Worm (Caenorhabditis elegans): ENCODE results near the gene prdx-6.

prdx-6 gene

DNA sequence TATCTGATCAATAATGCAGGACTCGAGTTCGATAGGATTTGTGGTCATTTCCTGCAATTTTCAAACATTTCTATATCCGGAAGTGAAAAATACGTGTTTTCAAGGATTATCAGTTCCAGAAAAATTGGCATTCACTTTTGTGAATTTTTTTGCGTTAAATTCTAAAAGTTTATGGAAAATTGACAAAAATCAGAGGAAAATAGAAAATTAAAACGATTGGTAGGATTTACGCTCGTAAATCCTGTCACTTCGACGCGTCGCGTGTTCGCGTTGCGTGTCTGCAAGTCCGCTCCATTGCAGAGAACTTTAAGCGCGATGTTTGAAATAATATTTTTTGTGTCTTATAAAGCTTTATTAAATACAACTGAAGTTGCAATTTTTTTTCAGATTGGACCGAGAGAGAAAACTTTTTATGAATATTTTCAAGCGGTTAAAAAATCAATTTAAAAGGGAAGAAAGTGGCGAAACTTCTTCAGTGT lies 37.1 kb downstream of the prdx-6 start, which contains the start of gene rcat-1:
Gene rcat-1, minus strand, starts transcription at position 51 of the 479 bp plus-strand sequence.
- peak; percentile 48 for TF ChIP-seq ceh-82 (tag; optimal IDR thresholded peaks at IDR 0.05)
- TF ChIP-seq zag-1 (tag; optimal IDR thresholded peaks at IDR 0.05) = no peak
- TF ChIP-seq pqm-1 (tag; optimal IDR thresholded peaks at IDR 0.05) = peak; percentile 3
- no peak for TF ChIP-seq sea-2 (GFP tag; optimal IDR thresholded peaks at IDR 0.05)
- no peak for TF ChIP-seq pha-4 (tag; optimal IDR thresholded peaks at IDR 0.05)
- TF ChIP-seq nhr-25 (tag; optimal IDR thresholded peaks at IDR 0.05) = peak; percentile 77
- peak; percentile 43 for TF ChIP-seq fkh-10 (GFP tag; optimal IDR thresholded peaks at IDR 0.05)
- TF ChIP-seq skn-1 (tag; optimal IDR thresholded peaks at IDR 0.05) = peak; percentile 70
- no peak for TF ChIP-seq elt-1 (tag; optimal IDR thresholded peaks at IDR 0.05)
- TF ChIP-seq ZK546.5 (tag; optimal IDR thresholded peaks at IDR 0.05) = no peak
- no peak for TF ChIP-seq daf-12 (tag; optimal IDR thresholded peaks at IDR 0.05)
- TF ChIP-seq nhr-23 (tag; optimal IDR thresholded peaks at IDR 0.05) = peak; percentile 82
- no peak for TF ChIP-seq mml-1 (tag; optimal IDR thresholded peaks at IDR 0.05)
- no peak for TF ChIP-seq nhr-67 (tag; optimal IDR thresholded peaks at IDR 0.05)
- peak; percentile 91 for TF ChIP-seq nfya-1 (tag; optimal IDR thresholded peaks at IDR 0.05; ENCODE audit: insufficient read depth)
- TF ChIP-seq hmg-11 (tag; optimal IDR thresholded peaks at IDR 0.05) = peak; percentile 54
- peak; percentile 1 for TF ChIP-seq nhr-77 (tag; optimal IDR thresholded peaks at IDR 0.05)
- TF ChIP-seq elt-2 (tag; optimal IDR thresholded peaks at IDR 0.05) = peak; percentile 31
- TF ChIP-seq fkh-2 (tag; optimal IDR thresholded peaks at IDR 0.05) = no peak
- peak; percentile 100 for TF ChIP-seq R02D3.7 (tag; optimal IDR thresholded peaks at IDR 0.05)
- no peak for TF ChIP-seq ztf-4 (tag; optimal IDR thresholded peaks at IDR 0.05)
- TF ChIP-seq lin-39 (tag; optimal IDR thresholded peaks at IDR 0.05) = peak; percentile 88
- TF ChIP-seq snpc-4 (tag; optimal IDR thresholded peaks at IDR 0.05) = peak; percentile 67
- no peak for TF ChIP-seq egl-27 (tag; optimal IDR thresholded peaks at IDR 0.05)
- TF ChIP-seq nhr-237 (tag; optimal IDR thresholded peaks at IDR 0.05) = no peak
- no peak for TF ChIP-seq ceh-9 (tag; optimal IDR thresholded peaks at IDR 0.05)
- no peak for TF ChIP-seq fos-1 (tag; optimal IDR thresholded peaks at IDR 0.05)
- TF ChIP-seq nhr-43 (tag; optimal IDR thresholded peaks at IDR 0.05; ENCODE audit: poor library complexity, severe bottlenecking) = no peak
- peak; percentile 59 for TF ChIP-seq ceh-28 (tag; optimal IDR thresholded peaks at IDR 0.05)
- no peak for TF ChIP-seq nhr-12 (tag; optimal IDR thresholded peaks at IDR 0.05)
- no peak for TF ChIP-seq aly-2 (tag; optimal IDR thresholded peaks at IDR 0.05)
- no peak for TF ChIP-seq eor-1 (tag; optimal IDR thresholded peaks at IDR 0.05)
- TF ChIP-seq lin-15B (tag; optimal IDR thresholded peaks at IDR 0.05) = peak; percentile 98
- TF ChIP-seq ztf-11 (tag; optimal IDR thresholded peaks at IDR 0.05) = no peak
- peak; percentile 76 for TF ChIP-seq egl-5 (tag; optimal IDR thresholded peaks at IDR 0.05)
- TF ChIP-seq lsy-12 (tag; optimal IDR thresholded peaks at IDR 0.05) = no peak
- TF ChIP-seq ceh-16 (tag; optimal IDR thresholded peaks at IDR 0.05) = no peak
- peak; percentile 40 for TF ChIP-seq jun-1 (tag; optimal IDR thresholded peaks at IDR 0.05)
- no peak for TF ChIP-seq unc-62 (GFP tag; optimal IDR thresholded peaks at IDR 0.05)
- peak; percentile 55 for TF ChIP-seq ama-1 (optimal IDR thresholded peaks at IDR 0.05)
- TF ChIP-seq tbx-2 (tag; optimal IDR thresholded peaks at IDR 0.05) = no peak

DNA sequence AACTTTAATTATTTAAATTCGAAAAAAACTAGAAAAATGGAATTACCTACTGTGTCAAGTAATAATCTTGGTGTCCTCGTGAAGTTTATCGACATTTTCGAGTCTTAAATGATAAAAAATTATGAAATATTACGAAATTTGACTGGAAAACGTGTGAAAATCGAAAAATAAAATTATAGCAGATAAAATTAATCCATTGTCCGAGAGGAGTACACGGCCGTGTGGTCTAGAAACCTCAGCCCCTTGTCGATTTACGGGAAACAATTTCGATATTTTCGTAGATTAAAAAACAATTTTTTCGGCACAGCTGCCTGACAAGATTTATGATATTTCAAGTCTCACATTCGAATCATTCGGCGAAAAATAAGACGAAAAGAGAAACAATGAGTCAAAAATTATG lies 38.7 kb downstream of the prdx-6 start, which contains the start of gene R02D3.8:
Gene R02D3.8, minus strand, starts transcription at position 109 of the 400 bp plus-strand sequence.
- no peak for TF ChIP-seq elt-3 (tag; optimal IDR thresholded peaks at IDR 0.05)
- TF ChIP-seq nhr-43 (tag; optimal IDR thresholded peaks at IDR 0.05; ENCODE audit: poor library complexity, severe bottlenecking) = peak; percentile 54
- peak; percentile 24 for TF ChIP-seq hmg-11 (tag; optimal IDR thresholded peaks at IDR 0.05)
- no peak for TF ChIP-seq ztf-4 (tag; optimal IDR thresholded peaks at IDR 0.05)
- peak; percentile 35 for TF ChIP-seq pha-4 (tag; optimal IDR thresholded peaks at IDR 0.05)
- TF ChIP-seq unc-39 (tag; optimal IDR thresholded peaks at IDR 0.05) = no peak
- TF ChIP-seq lin-15B (tag; optimal IDR thresholded peaks at IDR 0.05) = peak; percentile 64
- TF ChIP-seq elt-2 (tag; optimal IDR thresholded peaks at IDR 0.05) = peak; percentile 16
- peak; percentile 57 for TF ChIP-seq nhr-23 (tag; optimal IDR thresholded peaks at IDR 0.05)
- peak; percentile 43 for TF ChIP-seq ama-1 (optimal IDR thresholded peaks at IDR 0.05)
- peak; percentile 52 for TF ChIP-seq nfya-1 (tag; optimal IDR thresholded peaks at IDR 0.05; ENCODE audit: insufficient read depth)
- TF ChIP-seq lin-39 (tag; optimal IDR thresholded peaks at IDR 0.05) = peak; percentile 25
- peak; percentile 17 for TF ChIP-seq lsy-12 (tag; optimal IDR thresholded peaks at IDR 0.05)

Measured in whole organism, L3 larva.